Worm (Caenorhabditis elegans) whole organism, late embryonic: Measurements from ENCODE around the gene cey-4.
A peak's percentile ranks its signal among the peaks of the same experiment; 100 is the strongest.

Source experiments
- C08G9.2 ChIP-seq: sonication (generic microtip); optimal IDR thresholded peaks from 2 replicates; lab custom pipeline; 2016; ENCODE audit warnings: mild to moderate bottlenecking, missing genetic modification characterization, moderate library complexity, missing compliant biosample characterization
- C38D4.7 ChIP-seq: fragments of 200-800 bp; sonication (Bioruptor generic); optimal IDR thresholded peaks from 2 replicates; lab custom pipeline; 2018; ENCODE audit warnings: mild to moderate bottlenecking, missing genetic modification characterization, moderate library complexity, missing compliant biosample characterization
- F13H6.1 ChIP-seq: sonication (generic microtip); optimal IDR thresholded peaks from 2 replicates; lab custom pipeline; 2016; ENCODE audit warnings: missing genetic modification characterization, missing compliant biosample characterization
- K02D7.2 ChIP-seq: sonication (generic microtip); optimal IDR thresholded peaks from 2 replicates; lab custom pipeline; 2017; ENCODE audit warnings: mild to moderate bottlenecking, missing genetic modification characterization, missing compliant biosample characterization
- K09A11.1 ChIP-seq: sonication (generic microtip); optimal IDR thresholded peaks from 2 replicates; lab custom pipeline; 2017; ENCODE audit warnings: antibody characterized with exemption, mild to moderate bottlenecking, missing genetic modification characterization, missing compliant biosample characterization; ENCODE audit not compliant: insufficient read depth
- ahr-1 ChIP-seq: sonication (generic microtip); optimal IDR thresholded peaks from 2 replicates; lab custom pipeline; 2016; ENCODE audit warnings: missing genetic modification characterization, missing compliant biosample characterization
- ceh-14 ChIP-seq: sonication (generic microtip); optimal IDR thresholded peaks from 2 replicates; lab custom pipeline; 2016; ENCODE audit warnings: missing genotype, missing genetic modification characterization, missing compliant biosample characterization
- ceh-18 ChIP-seq: sonication (generic microtip); optimal IDR thresholded peaks from 2 replicates; lab custom pipeline; 2016; ENCODE audit warnings: missing genetic modification characterization, missing compliant biosample characterization
- ceh-19 ChIP-seq: fragments of 200-800 bp; sonication (Bioruptor generic); optimal IDR thresholded peaks from 2 replicates; lab custom pipeline; 2018; ENCODE audit warnings: mild to moderate bottlenecking, missing genetic modification characterization, missing compliant biosample characterization
- ceh-22 ChIP-seq: sonication (generic microtip); optimal IDR thresholded peaks from 2 replicates; lab custom pipeline; 2017; ENCODE audit warnings: missing biosample characterization, missing genetic modification characterization
- ceh-24 ChIP-seq: sonication (generic microtip); optimal IDR thresholded peaks from 2 replicates; lab custom pipeline; 2016; ENCODE audit warnings: mild to moderate bottlenecking, missing genetic modification characterization, missing compliant biosample characterization
- ceh-30 ChIP-seq: fragments of 150-350 bp; optimal IDR thresholded peaks from 2 replicates; lab custom pipeline; 2014; ENCODE audit warnings: missing biosample characterization, missing genetic modification characterization
- ceh-31 ChIP-seq: sonication (generic microtip); optimal IDR thresholded peaks from 2 replicates; lab custom pipeline; 2016; ENCODE audit warnings: missing genetic modification characterization, missing compliant biosample characterization
- ceh-34 ChIP-seq: sonication (generic microtip); optimal IDR thresholded peaks from 2 replicates; lab custom pipeline; 2016; ENCODE audit warnings: mild to moderate bottlenecking, missing genetic modification characterization, missing compliant biosample characterization
- ceh-48 ChIP-seq: sonication (generic microtip); optimal IDR thresholded peaks from 2 replicates; lab custom pipeline; 2016; ENCODE audit warnings: missing genetic modification characterization, inconsistent platforms, missing compliant biosample characterization
- ceh-6 ChIP-seq: fragments of 200-800 bp; sonication (Bioruptor generic); optimal IDR thresholded peaks from 2 replicates; lab custom pipeline; 2018; ENCODE audit warnings: mild to moderate bottlenecking, missing genetic modification characterization, missing compliant biosample characterization
- ceh-9 ChIP-seq: sonication (generic microtip); optimal IDR thresholded peaks from 2 replicates; lab custom pipeline; 2016; ENCODE audit warnings: mild to moderate bottlenecking, missing genetic modification characterization, inconsistent platforms, missing compliant biosample characterization
- dmd-4 ChIP-seq: sonication (generic microtip); optimal IDR thresholded peaks from 2 replicates; lab custom pipeline; 2016; ENCODE audit warnings: borderline replicate concordance, missing genetic modification characterization, missing compliant biosample characterization
- dve-1 ChIP-seq: sonication (generic microtip); optimal IDR thresholded peaks from 2 replicates; lab custom pipeline; 2017; ENCODE audit warnings: antibody characterized with exemption, mild to moderate bottlenecking, missing genetic modification characterization, missing compliant biosample characterization
- elt-2 ChIP-seq: sonication (generic microtip); optimal IDR thresholded peaks from 2 replicates; lab custom pipeline; 2016; ENCODE audit warnings: missing genetic modification reagents, missing genetic modification characterization, missing compliant biosample characterization
- fkh-10 ChIP-seq: fragments of 150-350 bp; optimal IDR thresholded peaks from 2 replicates; lab custom pipeline; 2014; ENCODE audit warnings: missing biosample characterization, missing genetic modification reagents, missing genetic modification characterization
- gmeb-2 ChIP-seq: sonication (generic microtip); optimal IDR thresholded peaks from 2 replicates; lab custom pipeline; 2016; ENCODE audit warnings: missing genetic modification characterization, inconsistent platforms, missing compliant biosample characterization
- hlh-13 ChIP-seq: fragments of 200-800 bp; sonication (Bioruptor generic); optimal IDR thresholded peaks from 2 replicates; lab custom pipeline; 2018; ENCODE audit warnings: mild to moderate bottlenecking, missing genetic modification characterization, missing compliant biosample characterization
- hlh-30 ChIP-seq: sonication (generic microtip); optimal IDR thresholded peaks from 2 replicates; lab custom pipeline; 2017; ENCODE audit warnings: antibody characterized with exemption, missing genetic modification characterization, missing compliant biosample characterization; ENCODE audit not compliant: insufficient read depth
- lim-6 ChIP-seq: sonication (generic microtip); optimal IDR thresholded peaks from 2 replicates; lab custom pipeline; 2016; ENCODE audit warnings: missing genetic modification characterization, missing compliant biosample characterization
- madf-2 ChIP-seq: sonication (generic microtip); optimal IDR thresholded peaks from 2 replicates; lab custom pipeline; 2017; ENCODE audit warnings: missing genetic modification characterization, missing compliant biosample characterization
- mec-3 ChIP-seq: sonication (generic microtip); optimal IDR thresholded peaks from 2 replicates; lab custom pipeline; 2016; ENCODE audit warnings: borderline replicate concordance, missing genetic modification characterization, missing compliant biosample characterization
- nfya-1 ChIP-seq: sonication (generic microtip); optimal IDR thresholded peaks from 2 replicates; lab custom pipeline; 2017; ENCODE audit warnings: missing genetic modification characterization, mild to moderate bottlenecking, missing compliant biosample characterization, antibody characterized with exemption, moderate library complexity
- nhr-11 ChIP-seq: fragments of 150-350 bp; optimal IDR thresholded peaks from 2 replicates; lab custom pipeline; 2014; ENCODE audit warnings: missing biosample characterization, missing genetic modification characterization
- nhr-232 ChIP-seq: sonication (generic microtip); optimal IDR thresholded peaks from 2 replicates; lab custom pipeline; 2016; ENCODE audit warnings: missing genetic modification characterization, missing compliant biosample characterization
- odd-2 ChIP-seq: sonication (generic microtip); optimal IDR thresholded peaks from 2 replicates; lab custom pipeline; 2017; ENCODE audit warnings: antibody characterized with exemption, mild to moderate bottlenecking, missing genetic modification characterization, missing compliant biosample characterization
- pag-3 ChIP-seq: sonication (generic microtip); optimal IDR thresholded peaks from 2 replicates; lab custom pipeline; 2016; ENCODE audit warnings: missing compliant biosample characterization, missing genetic modification characterization, borderline replicate concordance
- pha-2 ChIP-seq: sonication (generic microtip); optimal IDR thresholded peaks from 2 replicates; lab custom pipeline; 2017; ENCODE audit warnings: mild to moderate bottlenecking, missing genetic modification characterization, missing compliant biosample characterization
- pqm-1 ChIP-seq: sonication (generic microtip); optimal IDR thresholded peaks from 2 replicates; lab custom pipeline; 2016; ENCODE audit warnings: missing genetic modification characterization, missing compliant biosample characterization
- sdc-2 ChIP-seq: sonication (generic microtip); optimal IDR thresholded peaks from 2 replicates; lab custom pipeline; 2016; ENCODE audit warnings: missing genotype, missing genetic modification characterization, missing compliant biosample characterization
- sox-2 ChIP-seq: fragments of 200-800 bp; sonication (Bioruptor generic); IDR thresholded peaks from 2 replicates; pipeline ENCODE4 v1.3.6; 2022; ENCODE audit warnings: missing genetic modification reagents, missing genetic modification characterization, missing compliant biosample characterization
- tbx-2 ChIP-seq: sonication (generic microtip); optimal IDR thresholded peaks from 2 replicates; lab custom pipeline; 2016; ENCODE audit warnings: missing genetic modification characterization, missing compliant biosample characterization
- unc-3 ChIP-seq, 2 experiments: fragments of 200-800 bp in 1 of 2; sonication (Bioruptor generic) in 1 of 2; sonication (generic microtip) in 1 of 2; conservative IDR thresholded peaks in 1 of 2; optimal IDR thresholded peaks in 1 of 2; 2 replicates each; pipeline versions ENCODE4 v1.3.6 to Lab custom; 2016 to 2022; ENCODE audit warnings: missing compliant biosample characterization in 2 of 2, missing genetic modification characterization in 2 of 2, missing genetic modification reagents in 1 of 2
- unc-42 ChIP-seq: sonication (generic microtip); optimal IDR thresholded peaks from 2 replicates; lab custom pipeline; 2016; ENCODE audit warnings: missing genotype, missing genetic modification characterization, missing compliant biosample characterization
- unc-86 ChIP-seq: sonication (generic microtip); optimal IDR thresholded peaks from 2 replicates; lab custom pipeline; 2016; ENCODE audit warnings: missing genetic modification characterization, missing compliant biosample characterization
- zip-5 ChIP-seq: sonication (generic microtip); optimal IDR thresholded peaks from 2 replicates; lab custom pipeline; 2016; ENCODE audit warnings: missing genetic modification characterization, missing compliant biosample characterization
- ztf-16 ChIP-seq: sonication (generic microtip); optimal IDR thresholded peaks from 2 replicates; lab custom pipeline; 2017; ENCODE audit warnings: missing genetic modification characterization, missing compliant biosample characterization

Gene cey-4

DNA sequence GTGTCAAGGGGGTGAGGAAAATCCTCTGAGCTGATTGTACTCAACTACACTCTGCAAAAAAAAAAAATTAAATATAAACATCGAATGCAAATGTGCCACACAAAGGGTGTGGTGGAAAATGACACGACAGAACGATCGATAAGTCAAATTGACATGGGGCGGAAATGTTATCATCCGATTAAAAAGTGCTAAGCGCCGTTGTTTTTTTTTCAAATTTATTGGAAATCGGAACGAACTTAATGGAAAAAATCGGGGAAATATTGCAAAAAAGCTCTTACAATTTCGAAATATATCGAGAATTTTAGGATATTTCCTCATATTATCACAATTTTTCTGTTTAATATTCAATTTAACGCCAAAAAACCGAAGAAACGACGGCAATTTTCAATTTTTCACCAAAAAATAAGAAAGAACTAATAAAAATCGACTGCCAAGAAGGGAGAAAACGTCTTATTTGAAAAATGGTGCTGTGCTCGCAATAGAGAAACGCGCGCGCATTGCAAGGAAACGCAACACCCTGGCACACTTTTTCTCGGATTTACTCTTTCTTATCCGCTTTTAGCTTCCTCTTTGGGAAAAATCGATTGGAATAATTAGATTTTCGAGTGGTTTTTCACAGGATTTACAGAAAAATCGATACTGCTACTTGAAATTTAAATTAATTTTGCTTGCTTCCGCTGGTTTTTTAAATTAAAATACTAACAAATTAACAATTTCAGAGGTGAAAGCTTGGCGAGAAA is at the start of gene cey-4, which contains the start of gene vps-50:
cey-4 (minus strand) TSS at position 51 of the 740 bp plus-strand sequence.
vps-50 (plus strand) TSS at position 541 of the 740 bp plus-strand sequence.
- peak; percentile 68 for TF ChIP-seq unc-42 (tag; lab: Kevin White, UChicago)
- no peak for TF ChIP-seq ceh-30 (tag; lab: Kevin White, UChicago)
- no peak for TF ChIP-seq pha-2
- TF ChIP-seq ceh-18 (tag; lab: Kevin White, UChicago): no peak
- TF ChIP-seq ceh-9: no peak
- TF ChIP-seq sox-2 (GFP tag; lab: Robert Waterston, UW): no peak
- TF ChIP-seq unc-86 (tag; lab: Kevin White, UChicago): peak; percentile 31
- TF ChIP-seq ztf-16 (tag; lab: Kevin White, UChicago): peak; percentile 35
- TF ChIP-seq dve-1 (tag; lab: Kevin White, UChicago): peak; percentile 20
- peak; percentile 57 for TF ChIP-seq ceh-48 (tag; lab: Kevin White, UChicago)
- TF ChIP-seq unc-3 (GFP tag; conservative IDR thresholded peaks at IDR 0.05; lab: Robert Waterston, UW): no peak
- peak; percentile 26 for TF ChIP-seq unc-3 (tag; optimal IDR thresholded peaks at IDR 0.05; lab: Kevin White, UChicago)
- peak; percentile 6 for TF ChIP-seq elt-2 (tag; lab: Kevin White, UChicago)
- TF ChIP-seq odd-2 (tag; lab: Kevin White, UChicago): no peak
- no peak for TF ChIP-seq ceh-24 (tag; lab: Kevin White, UChicago)
- no peak for TF ChIP-seq ceh-14 (tag; lab: Kevin White, UChicago)
- peak; percentile 35 for TF ChIP-seq tbx-2 (tag; lab: Kevin White, UChicago)
- no peak for TF ChIP-seq nfya-1 (tag; lab: Kevin White, UChicago)
- peak; percentile 60 for TF ChIP-seq ceh-31 (tag; lab: Kevin White, UChicago)
- no peak for TF ChIP-seq ceh-6
- TF ChIP-seq hlh-13 (GFP tag; lab: Kevin White, UChicago): no peak

DNA sequence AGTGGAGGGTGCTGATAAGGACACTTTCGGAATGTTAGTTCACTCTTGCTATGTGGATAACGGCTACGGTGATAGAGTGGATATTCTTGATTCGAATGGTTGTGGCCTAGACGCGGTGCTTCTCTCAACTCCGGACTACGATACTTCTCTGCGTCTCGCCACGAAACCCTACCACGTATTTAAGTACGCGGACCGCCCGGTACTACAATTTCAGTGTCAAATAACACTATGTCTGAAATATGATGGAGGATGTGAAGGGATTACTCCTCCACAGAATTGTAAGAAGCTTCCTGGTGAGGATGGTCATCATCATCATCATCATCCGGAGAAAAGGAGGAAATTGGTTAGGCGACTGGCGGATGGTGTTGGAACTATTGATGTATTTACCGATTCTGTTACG is 46.5 kb upstream of the cey-4 start:
- TF ChIP-seq K02D7.2 (tag; lab: Kevin White, UChicago): no peak
- no peak for TF ChIP-seq mec-3
- TF ChIP-seq ceh-19 (GFP tag; lab: Kevin White, UChicago): no peak
- no peak for TF ChIP-seq pqm-1
- TF ChIP-seq lim-6 (tag; lab: Kevin White, UChicago): no peak
- no peak for TF ChIP-seq zip-5
- no peak for TF ChIP-seq sdc-2 (tag; lab: Kevin White, UChicago)
- TF ChIP-seq elt-2 (tag; lab: Kevin White, UChicago): no peak
- TF ChIP-seq C38D4.7 (GFP tag; lab: Kevin White, UChicago): no peak
- no peak for TF ChIP-seq ceh-34 (tag; lab: Kevin White, UChicago)
- TF ChIP-seq, all 69 proteins: peak for 0

DNA sequence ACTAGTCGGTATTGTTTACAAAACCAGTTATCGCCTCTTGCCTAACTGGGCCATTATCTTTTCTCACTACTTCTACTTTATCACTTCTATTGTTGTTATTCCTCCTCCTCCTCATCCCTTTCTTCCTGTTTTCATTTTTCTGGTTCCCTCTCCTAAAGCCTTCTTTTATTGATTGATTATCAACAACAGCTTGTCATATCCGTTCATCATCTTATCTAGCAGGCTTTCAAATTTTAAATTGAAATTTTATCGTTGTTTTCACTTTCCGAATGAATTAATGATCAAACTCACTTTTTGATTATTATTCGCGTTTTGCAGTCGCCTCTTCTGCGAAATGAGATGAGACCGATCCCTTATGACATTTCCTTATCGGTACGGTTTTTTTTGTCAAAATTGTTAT is 42.7 kb upstream of the cey-4 start, which contains the start of gene cut-6:
cut-6 (plus strand) TSS at position 301 of the 400 bp plus-strand sequence.
- TF ChIP-seq pag-3 (tag; lab: Kevin White, UChicago) (no peak), ceh-31 (tag; lab: Kevin White, UChicago) (no peak), hlh-13 (GFP tag; lab: Kevin White, UChicago) (no peak), K09A11.1 (no peak), ceh-48 (tag; lab: Kevin White, UChicago) (no peak), ceh-6 (no peak), dmd-4 (no peak), unc-42 (tag; lab: Kevin White, UChicago) (no peak)

DNA sequence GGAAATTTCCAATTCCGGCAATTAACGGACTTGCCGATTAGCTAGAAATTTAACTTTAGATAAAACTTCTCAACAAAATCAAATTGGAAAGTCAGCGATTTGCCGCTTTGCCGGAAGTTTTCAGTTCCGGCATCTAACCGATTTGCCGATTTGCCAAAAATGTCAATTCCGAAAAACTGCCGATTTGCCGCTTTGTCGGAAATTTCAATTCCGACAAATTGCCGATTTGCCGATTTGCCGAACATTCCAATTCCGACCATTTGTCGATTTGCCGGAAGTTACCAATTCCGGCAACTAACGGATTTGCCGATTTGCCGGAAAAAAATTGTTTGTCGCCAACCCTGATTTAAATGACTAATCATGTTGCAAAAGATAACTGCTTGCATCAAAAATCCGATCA is 40.7 kb upstream of the cey-4 start:
- no peak for TF ChIP-seq nhr-232
- TF ChIP-seq ceh-24 (tag; lab: Kevin White, UChicago): no peak
- TF ChIP-seq F13H6.1 (tag; lab: Kevin White, UChicago): no peak
- no peak for TF ChIP-seq nhr-11 (tag; lab: Kevin White, UChicago)
- TF ChIP-seq fkh-10: no peak
- no peak for TF ChIP-seq ceh-31 (tag; lab: Kevin White, UChicago)
- no peak for TF ChIP-seq C08G9.2 (tag; lab: Kevin White, UChicago)
- no peak for TF ChIP-seq K09A11.1
- no peak for TF ChIP-seq ceh-18 (tag; lab: Kevin White, UChicago)
- TF ChIP-seq hlh-30 (tag; lab: Kevin White, UChicago): no peak
- no peak for TF ChIP-seq pha-2
- TF ChIP-seq gmeb-2 (tag; lab: Kevin White, UChicago): no peak
- TF ChIP-seq odd-2 (tag; lab: Kevin White, UChicago): no peak
- TF ChIP-seq C38D4.7 (GFP tag; lab: Kevin White, UChicago): no peak
- no peak for TF ChIP-seq madf-2 (tag; lab: Kevin White, UChicago)
- no peak for TF ChIP-seq unc-3 (GFP tag; conservative IDR thresholded peaks at IDR 0.05; lab: Robert Waterston, UW)
- TF ChIP-seq unc-3 (tag; optimal IDR thresholded peaks at IDR 0.05; lab: Kevin White, UChicago): no peak
- no peak for TF ChIP-seq ceh-22 (tag; lab: Kevin White, UChicago)
- no peak for TF ChIP-seq ahr-1 (tag; lab: Kevin White, UChicago)
- no peak for TF ChIP-seq lim-6 (tag; lab: Kevin White, UChicago)
